Worm (Caenorhabditis elegans) whole organism, mixed stage, embryonic: Measurements from ENCODE around the gene C45B2.2.

ENCODE experiments used
- mls-2 ChIP-seq: sonication (generic microtip); optimal IDR thresholded peaks from 2 replicates; lab custom pipeline; 2016; ENCODE audit warnings: mild to moderate bottlenecking, missing genetic modification characterization, moderate library complexity, missing compliant biosample characterization
- nhr-28 ChIP-seq: fragments of 150-350 bp; optimal IDR thresholded peaks from 2 replicates; lab custom pipeline; 2014; ENCODE audit warnings: missing biosample characterization, missing genetic modification characterization
- unc-39 ChIP-seq: fragments of 150-350 bp; optimal IDR thresholded peaks from 2 replicates; lab custom pipeline; 2014; ENCODE audit warnings: missing biosample characterization, missing genetic modification characterization

ce11 chrX:6115502-6115901 is 31.0 kb downstream of the C45B2.2 start, which contains the start of gene C15H9.3:
- TF ChIP-seq nhr-28 (tag; lab: Kevin White, UChicago) (no peak), mls-2 (no peak), unc-39 (no peak)
